Worm (Caenorhabditis elegans): ENCODE data around the gene cdk-12.

- TF ChIP-seq him-1 (tag; optimal IDR thresholded peaks at IDR 0.05) (no peak), W03F9.2 (tag; optimal IDR thresholded peaks at IDR 0.05) (no peak)
Measured at ce11 chrIII:4380835-4381234, 48.0 kb downstream of the cdk-12 start.
